Worm (Caenorhabditis elegans) whole organism, L3 larva: ENCODE data around the gene ndub-8.

Source experiments
- ZK546.5 ChIP-seq: sonication (generic microtip); optimal IDR thresholded peaks from 2 replicates; lab custom pipeline; 2017; ENCODE audit warnings: missing biosample characterization, missing genetic modification characterization
- elt-1 ChIP-seq: fragments of 150-350 bp; optimal IDR thresholded peaks from 2 replicates; lab custom pipeline; 2014; ENCODE audit warnings: missing biosample characterization, missing genetic modification characterization
- lin-15B ChIP-seq: fragments of 150-350 bp; optimal IDR thresholded peaks from 2 replicates; lab custom pipeline; 2014; ENCODE audit warnings: missing biosample characterization, missing genetic modification characterization
- nhr-11 ChIP-seq: fragments of 150-350 bp; optimal IDR thresholded peaks from 2 replicates; lab custom pipeline; 2014; ENCODE audit warnings: missing biosample characterization, missing genetic modification characterization
- nhr-43 ChIP-seq: sonication (generic microtip); optimal IDR thresholded peaks from 2 replicates; lab custom pipeline; 2016; ENCODE audit warnings: mild to moderate bottlenecking, missing genetic modification characterization, missing compliant biosample characterization; ENCODE audit not compliant: poor library complexity, severe bottlenecking
- ztf-11 ChIP-seq: fragments of 150-350 bp; optimal IDR thresholded peaks from 2 replicates; lab custom pipeline; 2014; ENCODE audit warnings: missing biosample characterization, missing genetic modification characterization
- ztf-4 ChIP-seq: fragments of 150-350 bp; optimal IDR thresholded peaks from 2 replicates; lab custom pipeline; 2014; ENCODE audit warnings: missing biosample characterization, missing genetic modification characterization

- TF ChIP-seq ztf-11 (tag; lab: Kevin White, UChicago) (no peak), lin-15B (tag; lab: Kevin White, UChicago) (no peak), nhr-11 (tag; lab: Kevin White, UChicago) (no peak), ZK546.5 (no peak), ztf-4 (no peak), nhr-43 (tag; lab: Kevin White, UChicago) (no peak), elt-1 (tag; lab: Kevin White, UChicago) (no peak)
Measured at ce11 chrII:13924909-13925308, 52.2 kb downstream of the ndub-8 start, which contains the start of gene mltn-5.
